Worm (Caenorhabditis elegans) whole organism, L4/young adult: ENCODE measurements around the gene C06E4.8.

Experiments used
- W03F9.2 ChIP-seq: fragments of 150-350 bp; optimal IDR thresholded peaks from 2 replicates; lab custom pipeline; 2014; ENCODE audit warnings: missing biosample characterization, missing genetic modification characterization
- dao-5 ChIP-seq: sonication (generic microtip); optimal IDR thresholded peaks from 2 replicates; lab custom pipeline; 2016; ENCODE audit warnings: missing genotype, missing genetic modification characterization, moderate library complexity, missing compliant biosample characterization
- him-1 ChIP-seq: sonication (generic microtip); optimal IDR thresholded peaks from 2 replicates; lab custom pipeline; 2016; ENCODE audit warnings: missing genotype, missing genetic modification reagents, missing genetic modification characterization, missing compliant biosample characterization

C06E4.8 gene

ce11 chrIV:7312620-7313194, 27.0 kb upstream of the C06E4.8 start:
- TF ChIP-seq him-1 (tag; lab: Kevin White, UChicago) (no peak), dao-5 (tag; lab: Kevin White, UChicago) (no peak), W03F9.2 (tag; lab: Kevin White, UChicago) (no peak)

DNA sequence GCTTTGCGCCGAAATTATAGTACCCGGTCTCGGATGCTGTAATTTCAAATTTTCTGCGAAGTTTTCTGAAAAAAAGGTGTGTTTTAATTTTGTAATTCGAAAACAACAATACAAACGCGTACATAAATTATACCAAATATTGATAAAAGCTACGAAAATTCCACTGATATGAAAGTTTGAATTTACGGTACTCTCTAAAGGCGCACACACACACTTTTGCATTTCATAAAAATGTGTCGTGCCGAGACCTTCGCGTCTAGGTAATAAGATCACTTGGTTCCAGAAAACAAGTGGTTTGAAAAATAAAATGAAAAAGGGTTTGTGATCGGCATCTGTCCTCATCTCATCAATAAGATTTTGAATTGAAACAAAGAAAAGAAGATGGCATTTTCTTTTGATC, 25.2 kb upstream of the C06E4.8 start:
- TF ChIP-seq dao-5 (tag; lab: Kevin White, UChicago) (no peak), W03F9.2 (tag; lab: Kevin White, UChicago) (no peak), him-1 (tag; lab: Kevin White, UChicago) (no peak)

DNA sequence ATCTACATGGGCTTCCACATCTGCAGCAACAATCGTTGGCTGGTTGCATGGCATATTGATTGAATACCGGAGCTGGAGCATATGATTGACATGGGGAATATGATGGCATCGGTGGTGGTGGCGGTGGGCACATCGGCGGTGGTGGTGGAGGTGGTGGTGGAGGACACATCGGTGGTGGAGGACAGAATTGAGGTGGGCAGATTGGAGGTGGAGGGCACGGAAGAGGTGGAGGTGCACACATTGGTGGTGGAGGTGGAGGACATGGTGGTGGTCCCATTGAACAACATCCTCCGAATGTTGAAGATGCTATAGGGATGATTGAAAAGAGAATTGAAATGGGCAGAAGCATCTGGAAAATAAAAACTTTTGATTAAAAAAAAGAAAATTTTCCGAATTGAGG, 24.7 kb upstream of the C06E4.8 start, which contains the start of gene grl-4:
Gene grl-4, minus strand, starts transcription at position 351 of the 400 bp plus-strand sequence.
- TF ChIP-seq dao-5 (tag; lab: Kevin White, UChicago) (no peak), him-1 (tag; lab: Kevin White, UChicago) (no peak), W03F9.2 (tag; lab: Kevin White, UChicago) (no peak)

DNA sequence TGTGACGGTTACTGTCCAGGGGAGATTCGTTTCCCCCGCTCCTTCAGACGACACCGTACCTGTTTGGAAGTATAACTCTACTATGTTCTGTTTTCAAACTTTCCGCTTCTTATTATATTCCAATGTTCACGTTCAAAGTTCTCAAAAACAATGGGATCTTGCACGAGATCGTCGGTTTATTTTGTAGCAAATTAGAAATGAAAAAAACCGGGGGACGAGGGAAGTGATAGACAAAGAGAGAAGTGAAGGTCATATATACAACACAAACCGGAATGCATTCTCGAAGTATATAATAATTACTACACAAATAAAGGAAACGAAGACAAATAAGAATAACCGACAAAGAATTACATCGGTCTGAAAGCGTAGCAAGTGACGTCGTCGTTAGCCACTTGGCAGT, 24.0 kb upstream of the C06E4.8 start:
- TF ChIP-seq W03F9.2 (tag; lab: Kevin White, UChicago), result no peak
- TF ChIP-seq him-1 (tag; lab: Kevin White, UChicago), result no peak
- no peak for TF ChIP-seq dao-5 (tag; lab: Kevin White, UChicago)

ce11 chrIV:7308974-7309373, 23.3 kb upstream of the C06E4.8 start, which contains the start of gene F42C5.6:
F42C5.6 (minus strand) TSS chrIV:7309074.
- TF ChIP-seq dao-5 (tag; lab: Kevin White, UChicago) (no peak), W03F9.2 (tag; lab: Kevin White, UChicago) (no peak), him-1 (tag; lab: Kevin White, UChicago) (no peak)

- TF ChIP-seq him-1 (tag; lab: Kevin White, UChicago) (no peak), W03F9.2 (tag; lab: Kevin White, UChicago) (no peak), dao-5 (tag; lab: Kevin White, UChicago) (no peak)
Observed at ce11 chrIV:7305325-7305724, 19.6 kb upstream of the C06E4.8 start, which contains the start of gene npr-27. npr-27 (plus strand) TSS chrIV:7305625.

- TF ChIP-seq W03F9.2 (tag; lab: Kevin White, UChicago) (no peak), dao-5 (tag; lab: Kevin White, UChicago) (no peak), him-1 (tag; lab: Kevin White, UChicago) (no peak)
Observed at ce11 chrIV:7301481-7301880, 15.8 kb upstream of the C06E4.8 start.

ce11 chrIV:7294121-7294520, 8.4 kb upstream of the C06E4.8 start, which contains the start of gene F42C5.5:
F42C5.5 (minus strand) TSS chrIV:7294221.
- TF ChIP-seq W03F9.2 (tag; lab: Kevin White, UChicago) (no peak), dao-5 (tag; lab: Kevin White, UChicago) (no peak), him-1 (tag; lab: Kevin White, UChicago) (no peak)

DNA sequence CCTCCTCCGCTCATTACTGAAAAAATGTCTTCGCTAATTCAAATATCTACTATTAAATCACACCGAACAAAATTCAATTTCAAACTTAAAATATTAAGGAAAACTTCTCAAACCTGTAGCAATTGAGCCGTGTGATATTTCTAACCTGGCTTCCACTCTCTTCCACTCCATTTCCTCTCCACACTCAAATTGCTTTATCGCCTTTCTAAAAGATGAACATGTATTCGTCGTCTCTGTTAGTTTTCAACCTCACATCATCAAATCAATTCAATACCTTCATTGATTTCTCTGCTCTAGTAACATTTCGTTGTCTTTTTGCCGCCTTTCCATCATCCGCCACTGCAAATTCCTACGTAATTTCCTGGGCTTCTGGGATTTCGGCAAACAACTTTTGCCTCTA, 6.3 kb upstream of the C06E4.8 start, which contains the start of gene F42C5.4:
Gene F42C5.4, minus strand, starts transcription at position 171 of the 400 bp plus-strand sequence.
- no peak for TF ChIP-seq him-1 (tag; lab: Kevin White, UChicago)
- TF ChIP-seq W03F9.2 (tag; lab: Kevin White, UChicago), result no peak
- TF ChIP-seq dao-5 (tag; lab: Kevin White, UChicago), result no peak

DNA sequence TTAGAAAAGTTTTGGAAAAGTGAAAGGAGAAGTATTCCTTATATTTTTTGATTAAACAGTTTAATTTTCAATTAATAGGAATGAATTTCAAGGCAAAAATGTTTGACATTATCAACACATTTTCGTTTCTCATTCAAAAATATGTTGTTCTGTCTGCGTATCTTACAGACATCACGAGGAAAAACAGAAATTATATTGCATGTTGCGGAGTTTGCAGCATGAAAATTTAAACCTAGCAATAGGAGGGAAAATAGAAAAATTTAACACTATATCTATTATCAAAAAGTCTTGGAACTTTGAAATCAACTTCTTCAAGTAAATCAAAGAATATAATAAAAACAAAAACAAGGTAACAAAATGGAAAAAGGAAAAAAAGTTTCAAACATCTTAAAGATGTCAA, 5.4 kb upstream of the C06E4.8 start:
- no peak for TF ChIP-seq dao-5 (tag; lab: Kevin White, UChicago)

DNA sequence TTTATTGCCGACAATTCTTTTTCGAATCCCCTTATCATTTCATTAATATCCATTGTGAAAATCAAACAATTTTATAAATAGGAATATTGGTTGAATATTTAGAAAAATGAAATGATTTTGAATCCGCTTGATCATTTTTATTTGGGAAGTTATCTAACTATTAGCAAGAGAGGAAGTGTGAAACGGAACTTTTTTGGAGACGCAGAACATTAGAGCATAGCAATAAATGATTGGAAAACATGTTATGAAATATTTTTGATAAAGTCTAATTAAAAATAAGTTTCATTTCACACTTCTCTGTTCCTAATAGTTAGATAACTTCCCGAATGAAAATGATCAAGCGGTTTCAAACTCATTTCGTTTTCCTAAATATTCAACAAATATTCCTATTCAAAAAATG, 1.8 kb upstream of the C06E4.8 start, which contains the start of gene F42C5.3:
Gene F42C5.3, minus strand, starts transcription at position 101 of the 400 bp plus-strand sequence.
- TF ChIP-seq W03F9.2 (tag; lab: Kevin White, UChicago), result no peak
- no peak for TF ChIP-seq him-1 (tag; lab: Kevin White, UChicago)
- no peak for TF ChIP-seq dao-5 (tag; lab: Kevin White, UChicago)

- TF ChIP-seq him-1 (tag; lab: Kevin White, UChicago) (no peak), dao-5 (tag; lab: Kevin White, UChicago) (no peak), W03F9.2 (tag; lab: Kevin White, UChicago) (no peak)
Observed at ce11 chrIV:7282957-7283356, 2.7 kb downstream of the C06E4.8 start, which contains the start of gene C06E4.1. C06E4.1 (plus strand) TSS chrIV:7283257.

DNA sequence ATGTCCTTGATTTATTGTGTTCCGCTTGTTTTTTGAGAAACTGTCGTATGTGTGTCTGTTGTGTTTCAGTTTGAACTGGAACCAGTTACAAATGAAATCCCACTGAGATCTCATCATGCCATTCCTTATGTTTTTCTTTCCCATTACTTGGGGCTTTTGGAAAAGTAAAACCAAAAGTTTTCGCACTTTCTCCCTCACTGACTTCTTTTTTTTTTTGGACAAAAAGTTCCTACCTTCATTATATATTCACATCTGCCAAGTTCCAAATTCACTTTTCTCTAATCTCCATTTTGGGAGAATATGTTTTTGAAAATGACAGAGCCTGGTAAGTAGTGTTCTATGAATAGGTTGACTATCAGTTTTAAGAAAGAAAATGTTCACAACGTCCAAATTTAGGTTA, 9.0 kb downstream of the C06E4.8 start, which contains the start of gene C06E4.2:
Gene C06E4.2, plus strand, starts transcription at position 301 of the 400 bp plus-strand sequence.
- TF ChIP-seq him-1 (tag; lab: Kevin White, UChicago) (no peak), dao-5 (tag; lab: Kevin White, UChicago) (no peak), W03F9.2 (tag; lab: Kevin White, UChicago) (no peak)
